Worm (Caenorhabditis elegans) whole organism, L1 larva: ENCODE results near the gene ell-1.

Experiments
- C16A3.4 ChIP-seq: fragments of 150-350 bp; optimal IDR thresholded peaks from 2 replicates; lab custom pipeline; 2014; ENCODE audit warnings: missing biosample characterization, missing genetic modification characterization
- C34B4.2 ChIP-seq: sonication (generic microtip); optimal IDR thresholded peaks from 2 replicates; lab custom pipeline; 2017; ENCODE audit warnings: mild to moderate bottlenecking, missing genetic modification characterization, missing compliant biosample characterization
- F16B12.6 ChIP-seq: fragments of 150-350 bp; optimal IDR thresholded peaks from 2 replicates; lab custom pipeline; 2014; ENCODE audit warnings: missing biosample characterization, missing genetic modification characterization
- alr-1 ChIP-seq: fragments of 200-800 bp; sonication (Bioruptor generic); optimal IDR thresholded peaks from 2 replicates; lab custom pipeline; 2018; ENCODE audit warnings: borderline replicate concordance, mild to moderate bottlenecking, missing genetic modification characterization, missing compliant biosample characterization
- aly-2 ChIP-seq: fragments of 150-350 bp; optimal IDR thresholded peaks from 2 replicates; lab custom pipeline; 2014; ENCODE audit warnings: missing biosample characterization, missing genetic modification characterization
- ama-1 ChIP-seq: fragments of 150-350 bp; optimal IDR thresholded peaks from 2 replicates; lab custom pipeline; 2014
- ceh-63 ChIP-seq: fragments of 200-800 bp; sonication (Bioruptor generic); optimal IDR thresholded peaks from 2 replicates; lab custom pipeline; 2018; ENCODE audit warnings: mild to moderate bottlenecking, missing genetic modification characterization, missing compliant biosample characterization
- ceh-8 ChIP-seq: fragments of 200-800 bp; sonication (Bioruptor generic); optimal IDR thresholded peaks from 2 replicates; lab custom pipeline; 2018; ENCODE audit warnings: mild to moderate bottlenecking, missing genetic modification characterization, moderate library complexity, missing compliant biosample characterization
- ceh-82 ChIP-seq, 3 experiments: fragments of 150-350 bp in 1 of 3; sonication (generic microtip) in 2 of 3; optimal IDR thresholded peaks; 2 replicates each; lab custom pipeline; 2014 to 2017; ENCODE audit warnings: missing biosample characterization in 3 of 3, missing genetic modification characterization in 3 of 3
- ceh-88 ChIP-seq: fragments of 200-800 bp; sonication (Bioruptor generic); IDR thresholded peaks from 2 replicates; pipeline ENCODE4 v1.3.6; 2022; ENCODE audit warnings: missing genetic modification characterization, missing compliant biosample characterization
- ceh-90 ChIP-seq: sonication (generic microtip); optimal IDR thresholded peaks from 2 replicates; lab custom pipeline; 2016; ENCODE audit warnings: missing genetic modification characterization, missing compliant biosample characterization
- ces-1 ChIP-seq: fragments of 150-350 bp; optimal IDR thresholded peaks from 2 replicates; lab custom pipeline; 2014; ENCODE audit warnings: missing biosample characterization, missing genetic modification reagents, missing genetic modification characterization
- efl-1 ChIP-seq, 4 experiments: fragments of 150-350 bp; optimal IDR thresholded peaks in 3 of 4; peaks in 1 of 4; 1 replicate in 1 of 4; 2 replicates in 3 of 4; lab custom pipeline; 2014; ENCODE audit warnings: missing biosample characterization in 2 of 4, missing genetic modification characterization in 2 of 4, missing genetic modification reagents in 2 of 4
- efl-3 ChIP-seq: fragments of 200-800 bp; sonication (Bioruptor generic); optimal IDR thresholded peaks from 2 replicates; lab custom pipeline; 2018; ENCODE audit warnings: mild to moderate bottlenecking, missing genetic modification characterization, missing compliant biosample characterization
- egl-13 ChIP-seq: sonication (generic microtip); optimal IDR thresholded peaks from 2 replicates; lab custom pipeline; 2016; ENCODE audit warnings: missing genotype, missing genetic modification reagents, missing genetic modification characterization, missing compliant biosample characterization
- egl-27 ChIP-seq, 2 experiments: fragments of 150-350 bp in 1 of 2; sonication (generic microtip); optimal IDR thresholded peaks; 3 replicates each; lab custom pipeline; 2017 to 2018; ENCODE audit warnings: missing biosample characterization in 2 of 2, missing genetic modification characterization in 2 of 2, missing genetic modification reagents in 2 of 2
- elt-2 ChIP-seq: sonication (generic microtip); optimal IDR thresholded peaks from 2 replicates; lab custom pipeline; 2016; ENCODE audit warnings: missing genetic modification characterization, mild to moderate bottlenecking, inconsistent platforms, missing compliant biosample characterization, missing genetic modification reagents
- elt-3 ChIP-seq, 6 experiments: fragments of 150-350 bp in 1 of 6; sonication (generic microtip); optimal IDR thresholded peaks; 2 replicates each; lab custom pipeline; 2017 to 2018; ENCODE audit warnings: missing biosample characterization in 6 of 6, missing genetic modification characterization in 6 of 6, inconsistent platforms in 1 of 6
- fkh-10 ChIP-seq: sonication (generic microtip); optimal IDR thresholded peaks from 2 replicates; lab custom pipeline; 2017; ENCODE audit warnings: missing biosample characterization, missing genetic modification reagents, missing genetic modification characterization
- fkh-4 ChIP-seq: sonication (generic microtip); optimal IDR thresholded peaks from 2 replicates; lab custom pipeline; 2016; ENCODE audit warnings: missing compliant biosample characterization, missing genetic modification characterization, borderline replicate concordance
- fkh-8 ChIP-seq: sonication (generic microtip); optimal IDR thresholded peaks from 2 replicates; lab custom pipeline; 2016; ENCODE audit warnings: mild to moderate bottlenecking, missing genetic modification characterization, missing compliant biosample characterization
- grh-1 ChIP-seq: fragments of 200-800 bp; sonication (Bioruptor generic); IDR thresholded peaks from 2 replicates; pipeline ENCODE4 v1.3.6; 2022; ENCODE audit warnings: missing genetic modification reagents, missing genetic modification characterization, missing compliant biosample characterization
- hlh-17 ChIP-seq: fragments of 200-800 bp; sonication (Bioruptor generic); optimal IDR thresholded peaks from 2 replicates; lab custom pipeline; 2018; ENCODE audit warnings: missing genetic modification characterization, mild to moderate bottlenecking, missing compliant biosample characterization, moderate library complexity, borderline replicate concordance
- hlh-4 ChIP-seq: sonication (generic microtip); optimal IDR thresholded peaks from 2 replicates; lab custom pipeline; 2016; ENCODE audit warnings: mild to moderate bottlenecking, missing genetic modification characterization, missing compliant biosample characterization
- hpl-2 ChIP-seq: fragments of 150-350 bp; optimal IDR thresholded peaks from 2 replicates; lab custom pipeline; 2014; ENCODE audit warnings: missing biosample characterization, missing genetic modification reagents, missing genetic modification characterization
- irx-1 ChIP-seq: sonication (generic microtip); optimal IDR thresholded peaks from 2 replicates; lab custom pipeline; 2016; ENCODE audit warnings: missing genetic modification characterization, missing compliant biosample characterization
- lin-13 ChIP-seq: fragments of 150-350 bp; optimal IDR thresholded peaks from 2 replicates; lab custom pipeline; 2014; ENCODE audit warnings: missing biosample characterization, missing genetic modification reagents, missing genetic modification characterization
- lin-14 ChIP-seq: fragments of 200-800 bp; sonication (Bioruptor generic); optimal IDR thresholded peaks from 2 replicates; lab custom pipeline; 2018; ENCODE audit warnings: mild to moderate bottlenecking, missing genetic modification characterization, moderate library complexity, missing compliant biosample characterization
- lin-15B ChIP-seq: fragments of 150-350 bp; sonication (generic microtip); optimal IDR thresholded peaks from 3 replicates; lab custom pipeline; 2014; ENCODE audit warnings: missing biosample characterization, missing genetic modification characterization
- lin-39 ChIP-seq: fragments of 150-350 bp; optimal IDR thresholded peaks from 2 replicates; lab custom pipeline; 2014; ENCODE audit warnings: missing biosample characterization, missing genetic modification reagents, missing genetic modification characterization
- lir-3 ChIP-seq: sonication (generic microtip); optimal IDR thresholded peaks from 2 replicates; lab custom pipeline; 2016; ENCODE audit warnings: mild to moderate bottlenecking, missing genetic modification characterization, moderate library complexity, missing compliant biosample characterization; ENCODE audit not compliant: poor library complexity
- mab-9 ChIP-seq: fragments of 200-800 bp; sonication (Bioruptor generic); IDR thresholded peaks from 2 replicates; pipeline ENCODE4 v1.3.6; 2022; ENCODE audit warnings: missing genetic modification reagents, missing genetic modification characterization, missing compliant biosample characterization
- mdl-1 ChIP-seq, 2 experiments: fragments of 150-350 bp; optimal IDR thresholded peaks; 2 replicates each; lab custom pipeline; 2014 to 2017; ENCODE audit warnings: missing biosample characterization in 2 of 2, missing genetic modification characterization in 2 of 2, inconsistent platforms in 1 of 2
- nhr-12 ChIP-seq: sonication (generic microtip); optimal IDR thresholded peaks from 2 replicates; lab custom pipeline; 2017; ENCODE audit warnings: missing biosample characterization, missing genetic modification characterization
- nhr-237 ChIP-seq: fragments of 150-350 bp; optimal IDR thresholded peaks from 2 replicates; lab custom pipeline; 2014; ENCODE audit warnings: missing biosample characterization, missing genetic modification characterization
- nhr-28 ChIP-seq: fragments of 150-350 bp; optimal IDR thresholded peaks from 2 replicates; lab custom pipeline; 2014; ENCODE audit warnings: missing biosample characterization, missing genetic modification characterization
- nhr-77 ChIP-seq: fragments of 150-350 bp; optimal IDR thresholded peaks from 2 replicates; lab custom pipeline; 2014; ENCODE audit warnings: missing biosample characterization, missing genetic modification characterization
- nhr-84 ChIP-seq: sonication (generic microtip); optimal IDR thresholded peaks from 2 replicates; lab custom pipeline; 2017; ENCODE audit warnings: missing biosample characterization, missing genetic modification characterization
- nhr-85 ChIP-seq: sonication (generic microtip); peaks from one replicate; lab custom pipeline; 2016; ENCODE audit warnings: missing genetic modification characterization, inconsistent platforms, missing compliant biosample characterization
- pax-3 ChIP-seq: fragments of 200-800 bp; sonication (Bioruptor generic); optimal IDR thresholded peaks from 2 replicates; lab custom pipeline; 2018; ENCODE audit warnings: mild to moderate bottlenecking, missing genetic modification characterization, moderate library complexity, missing compliant biosample characterization
- pqm-1 ChIP-seq: sonication (generic microtip); optimal IDR thresholded peaks from 3 replicates; lab custom pipeline; 2017; ENCODE audit warnings: missing biosample characterization, missing genetic modification characterization
- rnt-1 ChIP-seq: sonication (generic microtip); optimal IDR thresholded peaks from 2 replicates; lab custom pipeline; 2016; ENCODE audit warnings: mild to moderate bottlenecking, missing genetic modification characterization, moderate library complexity, missing compliant biosample characterization
- snu-23 ChIP-seq: sonication (generic microtip); optimal IDR thresholded peaks from 2 replicates; lab custom pipeline; 2016; ENCODE audit warnings: missing genetic modification characterization, missing compliant biosample characterization
- swsn-7 ChIP-seq: sonication (generic microtip); optimal IDR thresholded peaks from 2 replicates; lab custom pipeline; 2016; ENCODE audit warnings: missing genetic modification characterization, missing compliant biosample characterization
- tlp-1 ChIP-seq: fragments of 150-350 bp; optimal IDR thresholded peaks from 2 replicates; lab custom pipeline; 2014; ENCODE audit warnings: missing biosample characterization, missing genetic modification characterization
- unc-130 ChIP-seq: fragments of 150-350 bp; optimal IDR thresholded peaks from 2 replicates; lab custom pipeline; 2017; ENCODE audit warnings: missing biosample characterization, missing genetic modification characterization, inconsistent platforms
- unc-62 ChIP-seq: fragments of 150-350 bp; optimal IDR thresholded peaks from 2 replicates; lab custom pipeline; 2014; ENCODE audit warnings: missing biosample characterization, missing genetic modification reagents, missing genetic modification characterization
- unc-86 ChIP-seq: sonication (generic microtip); optimal IDR thresholded peaks from 2 replicates; lab custom pipeline; 2016; ENCODE audit warnings: missing genetic modification characterization, missing compliant biosample characterization
- unc-98 ChIP-seq: fragments of 200-800 bp; sonication (Bioruptor generic); IDR thresholded peaks from 2 replicates; pipeline ENCODE4 v1.3.6; 2022; ENCODE audit warnings: missing genetic modification characterization, missing compliant biosample characterization
- vab-15 ChIP-seq: sonication (generic microtip); optimal IDR thresholded peaks from 2 replicates; lab custom pipeline; 2017; ENCODE audit warnings: missing genotype, mild to moderate bottlenecking, missing genetic modification characterization, missing compliant biosample characterization
- xbp-1 ChIP-seq: sonication (generic microtip); optimal IDR thresholded peaks from 2 replicates; lab custom pipeline; 2016; ENCODE audit warnings: missing genetic modification characterization, missing compliant biosample characterization
- ztf-11 ChIP-seq, 2 experiments: sonication (generic microtip); optimal IDR thresholded peaks; 2 replicates each; lab custom pipeline; 2016 to 2017; ENCODE audit warnings: missing genetic modification characterization in 2 of 2, missing biosample characterization in 1 of 2, missing compliant biosample characterization in 1 of 2

The ell-1 gene

DNA sequence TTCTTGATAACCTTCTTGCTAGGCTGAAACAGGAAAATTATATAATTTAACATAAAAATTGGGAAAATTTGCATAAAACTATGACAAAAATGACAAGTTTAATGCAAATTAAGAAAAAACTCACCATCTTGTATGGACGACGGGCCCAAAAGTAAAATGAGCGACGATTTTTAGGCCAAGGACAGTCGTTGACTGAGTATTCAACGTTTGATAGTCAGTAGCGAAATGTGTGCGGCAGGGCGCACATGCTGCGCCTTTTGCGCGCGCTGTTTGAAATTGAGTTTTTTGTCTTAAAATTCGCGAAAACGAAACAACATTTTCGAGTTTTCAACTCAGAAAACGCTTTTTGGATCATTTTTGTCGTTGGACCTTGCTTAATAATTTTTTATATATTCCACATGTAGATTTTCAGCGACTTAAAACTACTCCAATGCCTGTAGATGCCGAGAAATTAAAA, 3.7 kb upstream of the ell-1 start, which contains the start of the genes rpl-7A and set-21 (continued):
- TF ChIP-seq swsn-7 (tag; lab: Kevin White, UChicago) (peak; percentile 95), irx-1 (tag; lab: Kevin White, UChicago) (peak; percentile 92), vab-15 (tag; lab: Kevin White, UChicago) (peak; percentile 81), ceh-88 (GFP tag; lab: Robert Waterston, UW) (peak; percentile 95), lir-3 (peak; percentile 83), hpl-2 (GFP tag; lab: Kevin White, UChicago) (peak; percentile 60), efl-3 (GFP tag; lab: Kevin White, UChicago) (no peak), mab-9 (GFP tag; lab: Robert Waterston, UW) (peak; percentile 92), fkh-10 (GFP tag; lab: Kevin White, UChicago) (peak; percentile 82), aly-2 (tag; lab: Kevin White, UChicago) (peak; percentile 85), F16B12.6 (peak; percentile 77), elt-2 (tag; lab: Kevin White, UChicago) (peak; percentile 88), egl-13 (tag; lab: Kevin White, UChicago) (peak; percentile 92), unc-62 (GFP tag; lab: Kevin White, UChicago) (no peak), nhr-84 (no peak), tlp-1 (tag; lab: Kevin White, UChicago) (no peak), ceh-90 (peak; percentile 46), C34B4.2 (tag; lab: Kevin White, UChicago) (peak; percentile 80), unc-86 (tag; lab: Kevin White, UChicago) (peak; percentile 95), nhr-85 (tag; lab: Kevin White, UChicago) (peak; percentile 98), nhr-237 (peak; percentile 66), lin-14 (peak; percentile 97), xbp-1 (tag; lab: Kevin White, UChicago) (peak; percentile 97), hlh-17 (GFP tag; lab: Kevin White, UChicago) (no peak), fkh-4 (peak; percentile 61), egl-27 (tag; optimal IDR thresholded peaks at IDR 0.05; lab: Kevin White, UChicago) (peak in 1 of 2 experiments; percentile 49), alr-1 (tag; lab: Kevin White, UChicago) (no peak), nhr-12 (tag; lab: Kevin White, UChicago) (no peak), lin-39 (tag; lab: Kevin White, UChicago) (peak; percentile 26), ces-1 (no peak), ama-1 (no peak), snu-23 (GFP tag; lab: Kevin White, UChicago) (peak; percentile 98), grh-1 (GFP tag; lab: Robert Waterston, UW) (peak; percentile 99), nhr-77 (peak; percentile 86), ceh-8 (GFP tag; lab: Kevin White, UChicago) (peak; percentile 81), mdl-1 (tag; optimal IDR thresholded peaks at IDR 0.05; lab: Kevin White, UChicago) (peak in 1 of 2 experiments; percentile 67), nhr-28 (tag; lab: Kevin White, UChicago) (no peak), ztf-11 (tag; optimal IDR thresholded peaks at IDR 0.05; lab: Kevin White, UChicago) (peak in 1 of 2 experiments; percentile 92), pqm-1 (tag; lab: Kevin White, UChicago) (no peak), rnt-1 (tag; lab: Kevin White, UChicago) (peak; percentile 97), fkh-8 (tag; lab: Kevin White, UChicago) (peak; percentile 98), lin-15B (tag; lab: Kevin White, UChicago) (peak; percentile 92), efl-1 (optimal IDR thresholded peaks at IDR 0.05; lab: Kevin White, UChicago) (peak; percentile 94 to 98), efl-1 (GFP tag; optimal IDR thresholded peaks at IDR 0.05 in 1 of 2; lab: Kevin White, UChicago) (peak; percentile 93 to 100), elt-3 (tag; optimal IDR thresholded peaks at IDR 0.05; lab: Kevin White, UChicago) (peak; percentile 20 to 85 (median 78)), C16A3.4 (tag; lab: Kevin White, UChicago) (peak; percentile 91), ceh-82 (tag; optimal IDR thresholded peaks at IDR 0.05; lab: Kevin White, UChicago) (peak; percentile 84 to 94 (median 90)), lin-13 (peak; percentile 78), unc-130 (tag; lab: Kevin White, UChicago) (peak; percentile 77), ceh-63 (GFP tag; lab: Kevin White, UChicago) (peak; percentile 26), unc-98 (GFP tag; lab: Robert Waterston, UW) (peak; percentile 93), pax-3 (tag; lab: Kevin White, UChicago) (peak; percentile 95), hlh-4 (tag; lab: Kevin White, UChicago) (no peak)
